Worm (Caenorhabditis elegans) whole organism, L4 larva: ENCODE measurements around the gene T07A9.15.
A peak's percentile ranks its signal among the peaks of the same experiment; 100 is the strongest.

Experiments
- F10B5.3 ChIP-seq: sonication (generic microtip); optimal IDR thresholded peaks from 2 replicates; lab custom pipeline; 2016; ENCODE audit warnings: mild to moderate bottlenecking, missing genetic modification characterization, missing compliant biosample characterization
- F26F4.8 ChIP-seq: fragments of 200-800 bp; sonication (Bioruptor generic); conservative IDR thresholded peaks from 2 replicates; pipeline ENCODE4 v1.3.6; 2022; ENCODE audit warnings: missing genetic modification characterization, missing compliant biosample characterization
- F37D6.2 ChIP-seq: sonication (generic microtip); optimal IDR thresholded peaks from 2 replicates; lab custom pipeline; 2016; ENCODE audit warnings: mild to moderate bottlenecking, missing genetic modification characterization, missing compliant biosample characterization
- F49E8.2 ChIP-seq: sonication (generic microtip); optimal IDR thresholded peaks from 2 replicates; lab custom pipeline; 2016; ENCODE audit warnings: missing compliant biosample characterization, mild to moderate bottlenecking, missing genetic modification characterization, borderline replicate concordance
- T20F7.1 ChIP-seq: fragments of 200-800 bp; sonication (Bioruptor generic); optimal IDR thresholded peaks from 2 replicates; lab custom pipeline; 2018; ENCODE audit warnings: mild to moderate bottlenecking, missing genetic modification characterization, missing compliant biosample characterization
- Y105C5A.15 ChIP-seq: fragments of 200-800 bp; sonication (Bioruptor generic); IDR thresholded peaks from 2 replicates; pipeline ENCODE4 v1.3.6; 2022; ENCODE audit warnings: missing genetic modification characterization, missing compliant biosample characterization
- ZK337.2 ChIP-seq: fragments of 200-800 bp; sonication (Bioruptor generic); IDR thresholded peaks from 2 replicates; pipeline ENCODE4 v1.3.6; 2022; ENCODE audit warnings: missing genetic modification reagents, missing genetic modification characterization, missing compliant biosample characterization
- ZK546.5 ChIP-seq, 2 experiments: sonication (generic microtip); optimal IDR thresholded peaks; 2 replicates each; lab custom pipeline; 2017; ENCODE audit warnings: missing biosample characterization in 2 of 2, missing genetic modification characterization in 2 of 2
- aly-2 ChIP-seq: sonication (generic microtip); optimal IDR thresholded peaks from 2 replicates; lab custom pipeline; 2018; ENCODE audit warnings: missing biosample characterization, missing genetic modification characterization
- arid-1 ChIP-seq: fragments of 200-800 bp; sonication (Bioruptor generic); conservative IDR thresholded peaks from 2 replicates; pipeline ENCODE4 v1.3.6; 2022; ENCODE audit warnings: missing genetic modification reagents, missing genetic modification characterization, missing compliant biosample characterization
- ceh-20 ChIP-seq: fragments of 200-800 bp; sonication (Bioruptor generic); IDR thresholded peaks from 2 replicates; pipeline ENCODE4 v1.3.6; 2022; ENCODE audit warnings: missing genetic modification reagents, missing genetic modification characterization, missing compliant biosample characterization
- ceh-32 ChIP-seq: sonication (generic microtip); optimal IDR thresholded peaks from 2 replicates; lab custom pipeline; 2016; ENCODE audit warnings: mild to moderate bottlenecking, missing genetic modification characterization, missing compliant biosample characterization; ENCODE audit not compliant: poor library complexity
- ceh-44 ChIP-seq: fragments of 200-800 bp; sonication (Bioruptor generic); IDR thresholded peaks from 2 replicates; pipeline ENCODE4 v1.3.6; 2022; ENCODE audit warnings: missing genetic modification reagents, missing genetic modification characterization, missing compliant biosample characterization
- ceh-62 ChIP-seq: sonication (generic microtip); optimal IDR thresholded peaks from 2 replicates; lab custom pipeline; 2017; ENCODE audit warnings: missing biosample characterization, missing genetic modification characterization
- daf-12 ChIP-seq: fragments of 150-350 bp; optimal IDR thresholded peaks from 2 replicates; lab custom pipeline; 2014; ENCODE audit warnings: missing biosample characterization, missing genetic modification reagents, missing genetic modification characterization
- daf-16 ChIP-seq, 3 experiments: sonication (generic microtip); optimal IDR thresholded peaks; 2 replicates each; lab custom pipeline; 2016 to 2017; ENCODE audit warnings: missing genetic modification characterization in 3 of 3, missing genetic modification reagents in 3 of 3, mild to moderate bottlenecking in 2 of 3, missing compliant biosample characterization in 2 of 3, missing biosample characterization in 1 of 3, moderate library complexity in 1 of 3
- daf-8 ChIP-seq: fragments of 200-800 bp; sonication (Bioruptor generic); IDR thresholded peaks from 2 replicates; pipeline ENCODE4 v1.3.6; 2022; ENCODE audit warnings: missing genetic modification characterization, missing compliant biosample characterization
- dmd-6 ChIP-seq: fragments of 200-800 bp; sonication (Bioruptor generic); IDR thresholded peaks from 2 replicates; pipeline ENCODE4 v1.3.6; 2022; ENCODE audit warnings: missing genetic modification reagents, missing genetic modification characterization, missing compliant biosample characterization
- duxl-1 ChIP-seq: sonication (generic microtip); optimal IDR thresholded peaks from 2 replicates; lab custom pipeline; 2016; ENCODE audit warnings: mild to moderate bottlenecking, missing genetic modification characterization, moderate library complexity, missing compliant biosample characterization; ENCODE audit not compliant: poor library complexity
- dve-1 ChIP-seq: sonication (generic microtip); optimal IDR thresholded peaks from 2 replicates; lab custom pipeline; 2017; ENCODE audit warnings: antibody characterized with exemption, mild to moderate bottlenecking, missing genetic modification characterization, missing compliant biosample characterization; ENCODE audit not compliant: insufficient read depth
- egl-43 ChIP-seq: fragments of 200-800 bp; sonication (Bioruptor generic); IDR thresholded peaks from 2 replicates; pipeline ENCODE4 v1.3.6; 2022; ENCODE audit warnings: missing genetic modification reagents, missing genetic modification characterization, missing compliant biosample characterization
- fkh-10 ChIP-seq: fragments of 150-350 bp; optimal IDR thresholded peaks from 2 replicates; lab custom pipeline; 2014; ENCODE audit warnings: missing biosample characterization, missing genetic modification reagents, missing genetic modification characterization
- hlh-11 ChIP-seq: fragments of 200-800 bp; sonication (Bioruptor generic); optimal IDR thresholded peaks from 2 replicates; lab custom pipeline; 2018; ENCODE audit warnings: mild to moderate bottlenecking, missing genetic modification characterization, missing compliant biosample characterization
- lim-7 ChIP-seq: fragments of 200-800 bp; sonication (Bioruptor generic); IDR thresholded peaks from 2 replicates; pipeline ENCODE4 v1.3.6; 2022; ENCODE audit warnings: missing genetic modification characterization, missing compliant biosample characterization
- lin-1 ChIP-seq: fragments of 200-800 bp; sonication (Bioruptor generic); IDR thresholded peaks from 2 replicates; pipeline ENCODE4 v1.3.6; 2022; ENCODE audit warnings: missing genetic modification reagents, missing genetic modification characterization, missing compliant biosample characterization
- lin-13 ChIP-seq: fragments of 150-350 bp; optimal IDR thresholded peaks from 2 replicates; lab custom pipeline; 2014; ENCODE audit warnings: missing biosample characterization, missing genetic modification reagents, missing genetic modification characterization
- lin-15B ChIP-seq: fragments of 150-350 bp; sonication (generic microtip); optimal IDR thresholded peaks from 3 replicates; lab custom pipeline; 2014; ENCODE audit warnings: missing biosample characterization, missing genetic modification characterization
- lir-3 ChIP-seq: sonication (generic microtip); optimal IDR thresholded peaks from 2 replicates; lab custom pipeline; 2016; ENCODE audit warnings: mild to moderate bottlenecking, missing genetic modification characterization, missing compliant biosample characterization
- lsy-2 ChIP-seq, 2 experiments: fragments of 150-350 bp in 1 of 2; sonication (generic microtip) in 1 of 2; optimal IDR thresholded peaks; 2 replicates each; lab custom pipeline; 2014 to 2017; ENCODE audit warnings: missing biosample characterization in 2 of 2, missing genetic modification characterization in 2 of 2
- madf-5 ChIP-seq, 2 experiments: fragments of 200-800 bp; sonication (Bioruptor generic); IDR thresholded peaks; 2 replicates each; pipeline ENCODE4 v1.3.6; 2022; ENCODE audit warnings: missing compliant biosample characterization in 2 of 2, missing genetic modification characterization in 2 of 2
- mep-1 ChIP-seq: fragments of 150-350 bp; sonication (generic microtip); optimal IDR thresholded peaks from 3 replicates; lab custom pipeline; 2014; ENCODE audit warnings: missing biosample characterization, missing genetic modification characterization
- mxl-2 ChIP-seq: fragments of 200-800 bp; sonication (Bioruptor generic); conservative IDR thresholded peaks from 2 replicates; pipeline ENCODE4 v1.3.6; 2022; ENCODE audit warnings: missing genetic modification reagents, missing genetic modification characterization, missing compliant biosample characterization
- mxl-3 ChIP-seq: fragments of 200-800 bp; sonication (Bioruptor generic); optimal IDR thresholded peaks from 2 replicates; lab custom pipeline; 2018; ENCODE audit warnings: mild to moderate bottlenecking, missing genetic modification characterization, missing compliant biosample characterization
- nhr-102 ChIP-seq: sonication (generic microtip); optimal IDR thresholded peaks from 2 replicates; lab custom pipeline; 2016; ENCODE audit warnings: mild to moderate bottlenecking, missing genetic modification characterization, moderate library complexity, missing compliant biosample characterization
- nhr-237 ChIP-seq: sonication (generic microtip); optimal IDR thresholded peaks from 2 replicates; lab custom pipeline; 2017; ENCODE audit warnings: missing biosample characterization, missing genetic modification characterization
- nhr-28 ChIP-seq: fragments of 150-350 bp; optimal IDR thresholded peaks from 2 replicates; lab custom pipeline; 2014; ENCODE audit warnings: missing biosample characterization, missing genetic modification characterization
- nhr-6 ChIP-seq: fragments of 150-350 bp; optimal IDR thresholded peaks from 2 replicates; lab custom pipeline; 2014; ENCODE audit warnings: missing biosample characterization, missing genetic modification characterization
- nhr-77 ChIP-seq: fragments of 150-350 bp; optimal IDR thresholded peaks from 2 replicates; lab custom pipeline; 2014; ENCODE audit warnings: missing biosample characterization, missing genetic modification characterization
- php-3 ChIP-seq: fragments of 200-800 bp; sonication (Bioruptor generic); IDR thresholded peaks from 2 replicates; pipeline ENCODE4 v1.3.6; 2022; ENCODE audit warnings: missing genetic modification reagents, missing genetic modification characterization, missing compliant biosample characterization
- pqm-1 ChIP-seq: sonication (generic microtip); optimal IDR thresholded peaks from 2 replicates; lab custom pipeline; 2017; ENCODE audit warnings: missing biosample characterization, missing genetic modification characterization
- rbr-2 ChIP-seq: sonication (generic microtip); optimal IDR thresholded peaks from 2 replicates; lab custom pipeline; 2016; ENCODE audit warnings: missing genotype, missing genetic modification characterization, missing compliant biosample characterization
- saeg-2 ChIP-seq: fragments of 200-800 bp; sonication (Bioruptor generic); IDR thresholded peaks from 2 replicates; pipeline ENCODE4 v1.3.6; 2022; ENCODE audit warnings: missing genetic modification reagents, missing genetic modification characterization, missing compliant biosample characterization
- spr-3 ChIP-seq: fragments of 200-800 bp; sonication (Bioruptor generic); optimal IDR thresholded peaks from 2 replicates; lab custom pipeline; 2018; ENCODE audit warnings: mild to moderate bottlenecking, missing genetic modification characterization, missing compliant biosample characterization
- tag-97 ChIP-seq: fragments of 200-800 bp; sonication (Bioruptor generic); IDR thresholded peaks from 2 replicates; pipeline ENCODE4 v1.3.6; 2022; ENCODE audit warnings: missing genetic modification characterization, missing compliant biosample characterization
- unc-39 ChIP-seq: sonication (generic microtip); optimal IDR thresholded peaks from 2 replicates; lab custom pipeline; 2017; ENCODE audit warnings: missing biosample characterization, missing genetic modification characterization
- ztf-11 ChIP-seq: fragments of 150-350 bp; optimal IDR thresholded peaks from 2 replicates; lab custom pipeline; 2014; ENCODE audit warnings: missing biosample characterization, missing genetic modification characterization

The T07A9.15 gene

DNA sequence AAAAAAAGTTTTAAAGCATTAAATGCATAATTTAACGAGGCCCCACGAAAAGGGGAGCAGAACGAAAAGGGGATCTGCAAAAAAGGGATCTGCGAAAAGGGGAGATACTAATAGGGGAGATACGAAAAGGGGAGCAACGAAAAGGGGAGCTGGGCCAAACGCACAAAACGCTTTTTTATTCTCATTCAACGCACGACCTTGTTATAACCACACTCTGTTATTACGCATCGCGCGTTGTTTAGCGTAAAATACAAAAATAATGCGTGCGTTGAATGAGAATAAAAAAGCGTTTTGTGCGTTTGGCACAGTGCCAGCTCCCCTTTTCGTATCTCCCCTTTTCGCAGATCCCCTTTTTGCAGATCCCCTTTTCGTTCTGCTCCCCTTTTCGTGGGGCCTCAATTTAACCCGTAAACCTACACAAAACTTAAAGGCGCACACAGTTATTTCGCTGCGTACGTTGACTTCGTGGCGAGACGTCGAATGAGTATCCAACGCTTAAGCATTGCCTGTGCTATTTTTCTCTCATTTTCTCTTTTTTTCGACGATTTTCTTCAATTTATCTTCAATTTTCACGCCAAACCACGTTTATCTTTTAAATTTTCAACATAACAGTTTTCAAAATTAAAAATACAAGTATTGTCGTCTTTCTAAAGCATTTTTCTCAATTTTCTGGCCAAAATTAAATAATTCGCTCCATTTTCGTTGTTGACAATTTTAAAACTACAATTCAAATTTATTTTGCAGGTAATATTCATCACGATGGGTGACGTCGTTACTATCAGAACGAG lies 8.0 kb downstream of the T07A9.15 start, which contains the start of gene rps-24 (continued):
- TF ChIP-seq daf-8 (GFP tag; lab: Robert Waterston, UW) = 0 out of 2 replicates have a peak, but pooled peaks have one; percentile 60
- TF ChIP-seq hlh-11 (tag; lab: Kevin White, UChicago) = peak; percentile 86
- peak; percentile 97 for TF ChIP-seq ceh-20 (GFP tag; lab: Robert Waterston, UW)
- peak; percentile 97 for TF ChIP-seq ZK337.2 (GFP tag; lab: Robert Waterston, UW)
- TF ChIP-seq spr-3 = peak; percentile 47
- TF ChIP-seq arid-1 (GFP tag; lab: Robert Waterston, UW) = peak; percentile 97
- 0 out of 2 replicates have a peak, but pooled peaks have one; percentile 13 for TF ChIP-seq mxl-2 (GFP tag; lab: Robert Waterston, UW)
- TF ChIP-seq ceh-44 (GFP tag; lab: Robert Waterston, UW) = peak; percentile 99
- peak; percentile 81 for TF ChIP-seq lim-7 (GFP tag; lab: Robert Waterston, UW)
- TF ChIP-seq mep-1 (tag; lab: Kevin White, UChicago) = peak; percentile 94
- peak; percentile 63 for TF ChIP-seq nhr-102 (tag; lab: Kevin White, UChicago)
- TF ChIP-seq egl-43 (GFP tag; lab: Robert Waterston, UW) = peak; percentile 92
- peak; percentile 94 for TF ChIP-seq rbr-2
- TF ChIP-seq nhr-6 = peak; percentile 69
- peak; percentile 67 for TF ChIP-seq mxl-3

DNA sequence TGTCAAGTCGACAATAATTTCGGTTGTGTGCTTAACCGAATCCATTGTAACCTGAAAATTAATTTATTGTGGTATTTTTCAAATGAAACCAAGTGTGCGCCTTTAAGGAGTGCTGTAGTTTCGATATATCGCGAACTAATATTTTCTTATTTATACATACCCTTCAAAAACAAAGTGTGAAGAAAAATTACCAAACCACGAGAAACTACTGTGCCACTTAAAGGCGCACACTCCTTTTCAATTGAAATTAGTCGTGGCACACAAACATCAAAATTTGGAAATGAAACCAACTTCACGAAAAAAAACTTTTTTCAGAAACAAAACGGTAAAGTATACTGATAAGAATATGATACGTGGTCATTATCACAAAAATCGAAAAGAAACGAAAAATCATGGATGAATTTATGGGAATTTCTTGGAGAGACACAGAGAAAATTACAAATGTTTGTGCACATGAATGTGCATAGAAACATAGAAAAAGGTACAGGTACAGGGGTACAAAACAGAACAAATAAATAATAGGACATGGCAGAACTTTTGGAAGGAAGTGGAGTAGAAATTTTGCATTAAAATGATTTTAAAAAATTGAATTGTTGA lies 10.1 kb downstream of the T07A9.15 start, which contains the start of gene spl-1:
TSS of gene spl-1 (minus strand) at position 51 of the 597 bp plus-strand sequence.
- TF ChIP-seq lsy-2 (tag; optimal IDR thresholded peaks at IDR 0.05; lab: Kevin White, UChicago) (peak in 1 of 2 experiments; percentile 2), spr-3 (no peak), lin-13 (GFP tag; lab: Kevin White, UChicago) (no peak), T20F7.1 (GFP tag; lab: Kevin White, UChicago) (peak; percentile 29), nhr-28 (tag; lab: Kevin White, UChicago) (peak; percentile 83), daf-16 (GFP tag; optimal IDR thresholded peaks at IDR 0.05; lab: Kevin White, UChicago) (no peak), daf-16 (tag; optimal IDR thresholded peaks at IDR 0.05; lab: Kevin White, UChicago) (peak; percentile 88), F37D6.2 (tag; lab: Kevin White, UChicago) (no peak), dve-1 (peak; percentile 47), daf-12 (tag; lab: Kevin White, UChicago) (no peak), nhr-6 (no peak), aly-2 (no peak), lin-1 (GFP tag; lab: Robert Waterston, UW) (no peak), ceh-62 (tag; lab: Kevin White, UChicago) (no peak), Y105C5A.15 (GFP tag; lab: Robert Waterston, UW) (no peak), nhr-237 (tag; lab: Kevin White, UChicago) (no peak), unc-39 (tag; lab: Kevin White, UChicago) (no peak), hlh-11 (tag; lab: Kevin White, UChicago) (peak; percentile 36), dmd-6 (GFP tag; lab: Robert Waterston, UW) (peak; percentile 46; the same call in 1 of the 2 replicates), nhr-77 (peak; percentile 68), php-3 (peak; percentile 66; the same call in 1 of the 2 replicates), pqm-1 (peak; percentile 63)

DNA sequence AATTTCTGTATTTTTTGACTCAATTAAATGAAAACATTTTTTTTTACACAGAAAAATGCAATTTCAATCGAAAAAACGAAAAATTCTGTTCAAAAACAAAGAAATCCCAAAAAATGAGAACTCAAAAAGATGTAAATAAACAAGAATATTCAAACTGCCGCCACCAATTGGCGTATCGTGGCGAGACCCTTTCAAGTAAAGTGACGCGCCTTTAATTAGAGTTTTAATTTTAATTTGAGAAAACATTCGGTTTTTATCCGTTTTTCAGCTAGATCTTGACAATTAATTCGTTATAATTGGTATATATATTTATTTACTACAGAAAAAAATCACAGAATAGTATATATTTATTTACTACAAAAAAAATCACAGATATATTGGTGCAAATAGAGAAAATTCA lies 13.7 kb downstream of the T07A9.15 start:
- TF ChIP-seq ceh-32 (no peak), nhr-28 (tag; lab: Kevin White, UChicago) (no peak), fkh-10 (GFP tag; lab: Kevin White, UChicago) (no peak), daf-16 (GFP tag; optimal IDR thresholded peaks at IDR 0.05; lab: Kevin White, UChicago) (no peak), daf-16 (tag; optimal IDR thresholded peaks at IDR 0.05; lab: Kevin White, UChicago) (peak; percentile 4), F49E8.2 (tag; lab: Kevin White, UChicago) (peak; percentile 21), lir-3 (tag; lab: Kevin White, UChicago) (no peak), tag-97 (GFP tag; lab: Robert Waterston, UW) (no peak), saeg-2 (GFP tag; lab: Robert Waterston, UW) (no peak), madf-5 (GFP tag; IDR thresholded peaks at IDR 0.05; lab: Robert Waterston, UW) (no peak), lin-13 (GFP tag; lab: Kevin White, UChicago) (no peak), lin-15B (no peak), duxl-1 (tag; lab: Kevin White, UChicago) (no peak), ztf-11 (tag; lab: Kevin White, UChicago) (no peak), F26F4.8 (GFP tag; lab: Robert Waterston, UW) (no peak), F10B5.3 (tag; lab: Kevin White, UChicago) (no peak), ZK546.5 (tag; optimal IDR thresholded peaks at IDR 0.05; lab: Kevin White, UChicago) (no peak)
